Worm (Caenorhabditis elegans) whole organism, midembryonic: ENCODE measurements around the gene T24E12.10.

ENCODE experiments used
- cog-1 ChIP-seq: sonication (generic microtip); optimal IDR thresholded peaks from 2 replicates; lab custom pipeline; 2016; ENCODE audit warnings: missing genetic modification characterization, missing compliant biosample characterization
- flt-1 ChIP-seq: fragments of 200-800 bp; sonication (Bioruptor generic); IDR thresholded peaks from 2 replicates; pipeline ENCODE4 v1.3.6; 2022; ENCODE audit warnings: missing genetic modification characterization, missing compliant biosample characterization
- klf-2 ChIP-seq: fragments of 200-800 bp; sonication (Bioruptor generic); conservative IDR thresholded peaks from 2 replicates; pipeline ENCODE4 v1.3.6; 2022; ENCODE audit warnings: missing genetic modification reagents, missing genetic modification characterization, missing compliant biosample characterization
- med-1 ChIP-seq: sonication (generic microtip); optimal IDR thresholded peaks from 2 replicates; lab custom pipeline; 2017; ENCODE audit warnings: missing genetic modification characterization, mild to moderate bottlenecking, missing compliant biosample characterization, antibody characterized with exemption, missing genetic modification reagents; ENCODE audit not compliant: insufficient read depth
- ref-1 ChIP-seq: fragments of 200-800 bp; sonication (Bioruptor generic); conservative IDR thresholded peaks from 2 replicates; pipeline ENCODE4 v1.3.6; 2022; ENCODE audit warnings: missing genetic modification reagents, missing genetic modification characterization, missing compliant biosample characterization
- tab-1 ChIP-seq: fragments of 200-800 bp; sonication (Bioruptor generic); IDR thresholded peaks from 2 replicates; pipeline ENCODE4 v1.3.6; 2022; ENCODE audit warnings: missing genetic modification characterization, missing compliant biosample characterization

- no peak for TF ChIP-seq klf-2 (GFP tag; lab: Robert Waterston, UW)
- no peak for TF ChIP-seq med-1 (GFP tag; lab: Kevin White, UChicago)
- no peak for TF ChIP-seq tab-1 (GFP tag; lab: Robert Waterston, UW)
- no peak for TF ChIP-seq ref-1 (GFP tag; lab: Robert Waterston, UW)
- no peak for TF ChIP-seq cog-1 (tag; lab: Kevin White, UChicago)
- TF ChIP-seq flt-1 (GFP tag; lab: Robert Waterston, UW) = no peak
Measured at ce11 chrII:3753598-3753997, 19.4 kb downstream of the T24E12.10 start, which contains the start of gene rcd-1.
